Fruit fly (Drosophila melanogaster) whole organism, adult: Measurements from ENCODE around the gene Elp1.

Source experiments
- CG12768 ChIP-seq: fragments of 200-800 bp; sonication (Bioruptor generic); optimal IDR thresholded peaks from 2 replicates; lab custom pipeline; 2017; ENCODE audit warnings: missing biosample characterization, missing genetic modification characterization, mild to moderate bottlenecking, moderate library complexity, missing genetic modification reagents
- CG14711 ChIP-seq: fragments of 200-800 bp; sonication (Bioruptor generic); optimal IDR thresholded peaks from 2 replicates; lab custom pipeline; 2018; ENCODE audit warnings: missing biosample characterization, mild to moderate bottlenecking, missing genetic modification characterization, moderate library complexity
- CG1620 ChIP-seq: fragments of 200-800 bp; sonication (Bioruptor generic); optimal IDR thresholded peaks from 2 replicates; lab custom pipeline; 2016; ENCODE audit warnings: missing biosample characterization, missing genetic modification characterization
- CG33017 ChIP-seq: fragments of 200-800 bp; sonication (Bioruptor generic); optimal IDR thresholded peaks from 2 replicates; lab custom pipeline; 2018; ENCODE audit warnings: missing biosample characterization, mild to moderate bottlenecking, missing genetic modification characterization, moderate library complexity
- CG7101 ChIP-seq: fragments of 200-800 bp; sonication (Bioruptor generic); optimal IDR thresholded peaks from 2 replicates; lab custom pipeline; 2018; ENCODE audit warnings: missing biosample characterization, mild to moderate bottlenecking, missing genetic modification characterization, moderate library complexity
- Clk ChIP-seq: fragments of 200-800 bp; sonication (Bioruptor generic); optimal IDR thresholded peaks from 2 replicates; lab custom pipeline; 2017; ENCODE audit warnings: missing biosample characterization, missing genetic modification characterization
- Crg-1 ChIP-seq: fragments of 200-800 bp; sonication (Bioruptor generic); optimal IDR thresholded peaks from 2 replicates; lab custom pipeline; 2016; ENCODE audit warnings: missing biosample characterization, missing genetic modification characterization
- Hr96 ChIP-seq: fragments of 200-800 bp; sonication (Bioruptor generic); optimal IDR thresholded peaks from 2 replicates; lab custom pipeline; 2016; ENCODE audit warnings: missing biosample characterization, missing genetic modification characterization
- Mnt ChIP-seq: fragments of 200-800 bp; sonication (Bioruptor generic); optimal IDR thresholded peaks from 2 replicates; lab custom pipeline; 2016; ENCODE audit warnings: missing biosample characterization, mild to moderate bottlenecking, missing genetic modification characterization
- cic ChIP-seq: fragments of 200-800 bp; sonication (Bioruptor generic); optimal IDR thresholded peaks from 2 replicates; lab custom pipeline; 2017; ENCODE audit warnings: missing biosample characterization, mild to moderate bottlenecking, missing genetic modification characterization, moderate library complexity
- cnc ChIP-seq, 2 experiments: fragments of >200 bp; optimal IDR thresholded peaks; 2 replicates each; lab custom pipeline; 2017
- kay ChIP-seq: fragments of 200-800 bp; sonication (Bioruptor generic); peaks from one replicate; lab custom pipeline; 2016; ENCODE audit warnings: missing biosample characterization, missing genetic modification characterization, borderline replicate concordance
- tj ChIP-seq: fragments of 200-800 bp; sonication (Bioruptor generic); optimal IDR thresholded peaks from 3 replicates; lab custom pipeline; 2017; ENCODE audit warnings: missing biosample characterization, mild to moderate bottlenecking, missing genetic modification characterization, moderate library complexity
- toe ChIP-seq: fragments of 200-800 bp; sonication (Bioruptor generic); optimal IDR thresholded peaks from 2 replicates; lab custom pipeline; 2016; ENCODE audit warnings: missing biosample characterization, missing genetic modification characterization

DNA sequence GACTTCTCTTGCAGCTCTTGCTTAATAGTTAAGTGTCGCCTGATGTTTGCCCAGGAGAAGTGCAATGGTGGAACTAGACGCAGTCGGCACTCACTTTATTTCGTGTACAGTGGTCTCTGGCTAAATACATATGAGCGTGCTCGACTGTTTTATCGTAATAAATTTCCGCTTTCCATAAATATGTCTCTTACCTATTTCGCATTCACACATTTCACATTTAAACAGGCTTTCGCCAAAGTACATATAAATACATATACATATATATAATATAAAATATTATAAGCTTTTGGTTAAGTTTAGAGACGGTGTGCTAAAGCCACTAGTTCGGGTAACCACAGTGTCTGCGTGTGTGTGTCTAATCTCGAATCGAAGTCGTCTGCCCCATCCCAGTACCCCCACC is 44.1 kb upstream of the Elp1 start:
- no peak for TF ChIP-seq kay (GFP tag; lab: Kevin White, UChicago)
- TF ChIP-seq cnc (optimal IDR thresholded peaks at IDR 0.05; lab: Kevin White, UChicago), result no peak
- TF ChIP-seq tj (GFP tag; lab: Kevin White, UChicago), result no peak
- TF ChIP-seq Hr96, result no peak
- TF ChIP-seq toe (GFP tag; lab: Kevin White, UChicago), result no peak
- no peak for TF ChIP-seq CG12768 (GFP tag; lab: Kevin White, UChicago)
- TF ChIP-seq CG14711, result no peak
- no peak for TF ChIP-seq Crg-1 (GFP tag; lab: Kevin White, UChicago)
- TF ChIP-seq Mnt (GFP tag; lab: Kevin White, UChicago), result no peak
- TF ChIP-seq cic (GFP tag; lab: Kevin White, UChicago), result no peak
- TF ChIP-seq Clk (GFP tag; lab: Kevin White, UChicago), result no peak
- no peak for TF ChIP-seq CG7101 (tag; lab: Kevin White, UChicago)
- no peak for TF ChIP-seq CG33017
- no peak for TF ChIP-seq CG1620 (GFP tag; lab: Kevin White, UChicago)
